Fruit fly (Drosophila melanogaster) whole organism, embryonic: ENCODE data around the gene CG34244.

Experiments
- CG10654 ChIP-seq: fragments of 200-800 bp; sonication (Bioruptor generic); optimal IDR thresholded peaks from 2 replicates; lab custom pipeline; 2016; ENCODE audit warnings: missing biosample characterization, missing genetic modification characterization
- CG12104 ChIP-seq: fragments of 200-800 bp; sonication (Bioruptor generic); optimal IDR thresholded peaks from 3 replicates; lab custom pipeline; 2016; ENCODE audit warnings: missing biosample characterization, missing genetic modification characterization
- CG14441 ChIP-seq: fragments of 200-800 bp; sonication (Bioruptor generic); IDR thresholded peaks from 2 replicates; pipeline ENCODE4 v1.3.6; 2022; ENCODE audit warnings: missing biosample characterization, missing genetic modification characterization
- CG14965 ChIP-seq: fragments of 200-800 bp; sonication (Bioruptor generic); optimal IDR thresholded peaks from 2 replicates; lab custom pipeline; 2016; ENCODE audit warnings: missing biosample characterization, missing genetic modification characterization, borderline replicate concordance
- CG17568 ChIP-seq: fragments of 200-800 bp; sonication (Bioruptor generic); optimal IDR thresholded peaks from 2 replicates; lab custom pipeline; 2018; ENCODE audit warnings: missing biosample characterization, mild to moderate bottlenecking, missing genetic modification characterization, moderate library complexity
- CG18599 ChIP-seq: fragments of 200-800 bp; sonication (Bioruptor generic); optimal IDR thresholded peaks from 3 replicates; lab custom pipeline; 2017; ENCODE audit warnings: missing biosample characterization, missing genetic modification characterization, mild to moderate bottlenecking, moderate library complexity, missing genetic modification reagents
- CG2129 ChIP-seq: fragments of 200-800 bp; sonication (Bioruptor generic); IDR thresholded peaks from 2 replicates; pipeline ENCODE4 v1.3.6; 2022; ENCODE audit warnings: missing biosample characterization, missing genetic modification characterization; ENCODE audit not compliant: partially characterized antibody
- CG2712 ChIP-seq: fragments of 200-800 bp; optimal IDR thresholded peaks from 3 replicates; lab custom pipeline; 2019; ENCODE audit warnings: missing biosample characterization, mild to moderate bottlenecking, missing genetic modification characterization, moderate library complexity
- CG30403 ChIP-seq: fragments of 200-800 bp; sonication (Bioruptor generic); optimal IDR thresholded peaks from 3 replicates; lab custom pipeline; 2016; ENCODE audit warnings: missing biosample characterization, missing genetic modification characterization
- CG34376 ChIP-seq: fragments of 200-800 bp; sonication (Bioruptor generic); optimal IDR thresholded peaks from 2 replicates; lab custom pipeline; 2018; ENCODE audit warnings: missing biosample characterization, mild to moderate bottlenecking, missing genetic modification characterization
- CG43689 ChIP-seq: fragments of 200-800 bp; sonication (Bioruptor generic); IDR thresholded peaks from 2 replicates; pipeline ENCODE4 v1.3.6; 2022; ENCODE audit warnings: missing biosample characterization, missing genetic modification characterization
- CG4617 ChIP-seq: fragments of 200-800 bp; sonication (Bioruptor generic); optimal IDR thresholded peaks from 3 replicates; lab custom pipeline; 2016; ENCODE audit warnings: missing biosample characterization, missing genetic modification characterization, borderline replicate concordance
- CG7745 ChIP-seq: fragments of 200-800 bp; sonication (Bioruptor generic); optimal IDR thresholded peaks from 2 replicates; lab custom pipeline; 2018; ENCODE audit warnings: missing biosample characterization, mild to moderate bottlenecking, missing genetic modification characterization, moderate library complexity
- CG9727 ChIP-seq: fragments of 200-800 bp; sonication (Bioruptor generic); optimal IDR thresholded peaks from 3 replicates; lab custom pipeline; 2017; ENCODE audit warnings: missing biosample characterization, mild to moderate bottlenecking, missing genetic modification characterization
- CHES-1-like ChIP-seq: fragments of 200-800 bp; sonication (Bioruptor generic); optimal IDR thresholded peaks from 2 replicates; lab custom pipeline; 2016; ENCODE audit warnings: missing biosample characterization, missing genetic modification characterization
- CkIIα-i1 ChIP-seq: fragments of 200-800 bp; sonication (Bioruptor generic); IDR thresholded peaks from 2 replicates; pipeline ENCODE4 v1.3.6; 2022; ENCODE audit warnings: missing biosample characterization, missing genetic modification characterization
- CrebB ChIP-seq: fragments of 200-800 bp; sonication (Bioruptor generic); optimal IDR thresholded peaks from 3 replicates; lab custom pipeline; 2018; ENCODE audit warnings: missing biosample characterization, mild to moderate bottlenecking, missing genetic modification characterization
- Dbx ChIP-seq: fragments of 200-800 bp; sonication (Bioruptor generic); IDR thresholded peaks from 3 replicates; pipeline ENCODE4 v1.3.6; 2022; ENCODE audit warnings: missing biosample characterization, missing genetic modification characterization
- Dll ChIP-seq: fragments of 200-800 bp; sonication (Bioruptor generic); IDR thresholded peaks from 4 replicates; pipeline ENCODE4 v1.3.6; 2022; ENCODE audit warnings: missing biosample characterization, missing genetic modification characterization; ENCODE audit not compliant: partially characterized antibody
- E2f1 ChIP-seq: fragments of 200-800 bp; sonication (Bioruptor generic); IDR thresholded peaks from 2 replicates; pipeline ENCODE4 v1.3.6; 2022; ENCODE audit warnings: missing biosample characterization, missing genetic modification characterization
- Elba2 ChIP-seq: fragments of 200-800 bp; sonication (Bioruptor generic); optimal IDR thresholded peaks from 3 replicates; lab custom pipeline; 2016; ENCODE audit warnings: missing biosample characterization, missing genetic modification characterization
- Fer2 ChIP-seq: fragments of 200-800 bp; sonication (Bioruptor generic); optimal IDR thresholded peaks from 2 replicates; lab custom pipeline; 2018; ENCODE audit warnings: missing biosample characterization, mild to moderate bottlenecking, missing genetic modification characterization, moderate library complexity
- Gsc ChIP-seq: fragments of 200-800 bp; sonication (Bioruptor generic); IDR thresholded peaks from 2 replicates; pipeline ENCODE4 v1.3.6; 2022; ENCODE audit warnings: missing biosample characterization, missing genetic modification characterization
- Kr ChIP-seq: fragments of 200-800 bp; sonication (Bioruptor generic); optimal IDR thresholded peaks from 2 replicates; lab custom pipeline; 2017; ENCODE audit warnings: missing biosample characterization, mild to moderate bottlenecking, missing genetic modification characterization
- Lhr ChIP-seq: fragments of 200-800 bp; sonication (Bioruptor generic); optimal IDR thresholded peaks from 3 replicates; lab custom pipeline; 2017; ENCODE audit warnings: mild to moderate bottlenecking, missing biosample characterization, missing genetic modification reagents, missing genetic modification characterization
- Lpt ChIP-seq: fragments of >200 bp; optimal IDR thresholded peaks from 2 replicates; lab custom pipeline; 2018; ENCODE audit warnings: missing biosample characterization, missing genetic modification characterization
- MTF-1 ChIP-seq: fragments of 200-800 bp; sonication (Bioruptor generic); optimal IDR thresholded peaks from 2 replicates; lab custom pipeline; 2018; ENCODE audit warnings: missing biosample characterization, mild to moderate bottlenecking, missing genetic modification characterization, borderline replicate concordance
- Mrtf ChIP-seq: fragments of 200-800 bp; sonication (Bioruptor generic); IDR thresholded peaks from 3 replicates; pipeline ENCODE4 v1.3.6; 2022; ENCODE audit warnings: missing biosample characterization, missing genetic modification characterization
- Myb ChIP-seq: fragments of 200-800 bp; sonication (Bioruptor generic); optimal IDR thresholded peaks from 2 replicates; lab custom pipeline; 2016; ENCODE audit warnings: missing biosample characterization, missing genetic modification characterization
- Nf-YC ChIP-seq: fragments of 200-800 bp; optimal IDR thresholded peaks from 3 replicates; lab custom pipeline; 2019; ENCODE audit warnings: missing biosample characterization, mild to moderate bottlenecking, missing genetic modification characterization, moderate library complexity
- Oli ChIP-seq: fragments of 200-800 bp; sonication (Bioruptor generic); optimal IDR thresholded peaks from 2 replicates; lab custom pipeline; 2018; ENCODE audit warnings: missing biosample characterization, mild to moderate bottlenecking, missing genetic modification characterization, moderate library complexity
- Poxn ChIP-seq: fragments of 200-800 bp; sonication (Bioruptor generic); IDR thresholded peaks from 2 replicates; pipeline ENCODE4 v1.3.6; 2022; ENCODE audit warnings: missing biosample characterization, missing genetic modification characterization
- Ravus ChIP-seq: fragments of 200-800 bp; sonication (Bioruptor generic); IDR thresholded peaks from 2 replicates; pipeline ENCODE4 v1.3.6; 2022; ENCODE audit warnings: missing biosample characterization, missing genetic modification characterization
- Sox102F ChIP-seq: fragments of 200-800 bp; sonication (Bioruptor generic); optimal IDR thresholded peaks from 2 replicates; lab custom pipeline; 2018; ENCODE audit warnings: missing biosample characterization, mild to moderate bottlenecking, missing genetic modification characterization, moderate library complexity
- ash1 ChIP-seq: fragments of 200-800 bp; sonication (Bioruptor generic); optimal IDR thresholded peaks from 2 replicates; lab custom pipeline; 2018; ENCODE audit warnings: missing biosample characterization, mild to moderate bottlenecking, missing genetic modification characterization
- bab2 ChIP-seq: fragments of 200-800 bp; sonication (Bioruptor generic); optimal IDR thresholded peaks from 2 replicates; lab custom pipeline; 2016; ENCODE audit warnings: missing biosample characterization, missing genetic modification characterization
- crp ChIP-seq, 2 experiments: fragments of 200-800 bp; sonication (Bioruptor generic); optimal IDR thresholded peaks; 2 replicates in 1 of 2; 3 replicates in 1 of 2; lab custom pipeline; 2017; ENCODE audit warnings: missing biosample characterization in 2 of 2, missing genetic modification characterization in 2 of 2, mild to moderate bottlenecking in 1 of 2, moderate library complexity in 1 of 2
- danr ChIP-seq: fragments of 200-800 bp; sonication (Bioruptor generic); IDR thresholded peaks from 2 replicates; pipeline ENCODE4 v1.3.6; 2022; ENCODE audit warnings: missing biosample characterization, missing genetic modification characterization
- disco-r ChIP-seq: fragments of 200-800 bp; sonication (Bioruptor generic); optimal IDR thresholded peaks from 2 replicates; lab custom pipeline; 2016; ENCODE audit warnings: missing biosample characterization, missing genetic modification characterization
- eve ChIP-seq, 2 experiments: fragments of >200 bp; optimal IDR thresholded peaks; 2 replicates each; lab custom pipeline; 2017; ENCODE audit warnings: missing biosample characterization in 2 of 2, missing genetic modification characterization in 2 of 2
- fd64A ChIP-seq: fragments of 200-800 bp; sonication (Bioruptor generic); optimal IDR thresholded peaks from 3 replicates; lab custom pipeline; 2018; ENCODE audit warnings: missing biosample characterization, mild to moderate bottlenecking, missing genetic modification characterization
- ind ChIP-seq: fragments of 200-800 bp; sonication (Bioruptor generic); optimal IDR thresholded peaks from 3 replicates; lab custom pipeline; 2016; ENCODE audit warnings: missing biosample characterization, missing genetic modification characterization
- kay ChIP-seq: fragments of 200-800 bp; sonication (Bioruptor generic); optimal IDR thresholded peaks from 2 replicates; lab custom pipeline; 2016; ENCODE audit warnings: missing biosample characterization, missing genetic modification characterization
- mirr ChIP-seq: fragments of 200-800 bp; sonication (Bioruptor generic); optimal IDR thresholded peaks from 3 replicates; lab custom pipeline; 2018; ENCODE audit warnings: missing biosample characterization, mild to moderate bottlenecking, missing genetic modification characterization
- pnt ChIP-seq: fragments of 200-800 bp; sonication (Bioruptor generic); optimal IDR thresholded peaks from 3 replicates; lab custom pipeline; 2016; ENCODE audit warnings: missing biosample characterization, missing genetic modification characterization
- prd ChIP-seq, 3 experiments: fragments of >200 bp in 2 of 3; fragments of 200-800 bp in 1 of 3; sonication (Bioruptor generic) in 1 of 3; optimal IDR thresholded peaks in 2 of 3; IDR thresholded peaks in 1 of 3; 2 replicates in 2 of 3; 3 replicates in 1 of 3; pipeline versions ENCODE4 v1.3.6 to Lab custom; 2017 to 2022; ENCODE audit warnings: missing biosample characterization in 1 of 3, missing genetic modification characterization in 1 of 3
- pum ChIP-seq: fragments of 200-800 bp; sonication (Bioruptor generic); optimal IDR thresholded peaks from 2 replicates; lab custom pipeline; 2016; ENCODE audit warnings: missing biosample characterization, missing genetic modification characterization
- sens ChIP-seq: fragments of 200-800 bp; sonication (Bioruptor generic); peaks from one replicate; lab custom pipeline; 2016; ENCODE audit warnings: missing biosample characterization, missing genetic modification characterization
- tgo ChIP-seq: fragments of 200-800 bp; sonication (Bioruptor generic); IDR thresholded peaks from 3 replicates; pipeline ENCODE4 v1.3.6; 2022; ENCODE audit warnings: missing biosample characterization, missing genetic modification characterization
- vfl ChIP-seq: fragments of 200-800 bp; sonication (Bioruptor generic); optimal IDR thresholded peaks from 2 replicates; lab custom pipeline; 2016; ENCODE audit warnings: missing biosample characterization, missing genetic modification characterization

CG34244 gene

DNA sequence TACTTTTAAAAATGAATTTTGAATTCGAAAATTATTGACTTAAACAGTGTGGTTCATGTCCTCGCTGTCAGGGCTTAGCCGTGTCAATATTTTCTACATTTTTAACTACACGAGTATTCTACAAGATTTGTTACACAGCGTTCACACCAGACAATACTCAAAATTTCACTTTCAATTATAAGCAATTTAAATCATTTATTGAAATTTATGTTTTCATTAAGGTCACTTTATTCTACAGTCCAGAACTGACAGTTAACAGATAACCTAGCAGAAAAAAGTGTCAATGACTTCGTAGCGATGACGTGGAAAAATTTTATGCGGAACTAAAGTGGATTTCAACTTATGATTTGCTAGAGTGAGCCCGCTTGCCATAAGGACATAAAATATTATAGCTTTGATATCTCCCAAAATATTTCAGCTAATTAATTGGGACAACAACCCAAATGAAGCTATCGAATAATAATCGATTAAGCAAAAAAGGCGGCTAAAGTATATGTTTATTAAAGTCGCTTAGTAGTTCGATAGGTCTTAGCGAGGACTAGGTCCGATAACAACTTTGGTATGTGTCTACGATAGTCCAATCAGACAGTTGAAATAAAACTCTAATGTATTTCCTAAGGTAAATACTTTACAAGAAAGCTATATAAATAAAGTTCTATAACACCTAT lies 45.6 kb downstream of the CG34244 start (continued):
- TF ChIP-seq CG14965 (GFP tag; lab: Kevin White, UChicago) (no peak), Ravus (GFP tag; lab: Robert Waterston, UW) (no peak), Lpt (GFP tag; lab: Kevin White, UChicago) (no peak), CG4617 (GFP tag; lab: Kevin White, UChicago) (no peak), Dbx (peak; percentile 78), E2f1 (peak; percentile 64; the same call in 1 of the 2 replicates), vfl (GFP tag; lab: Kevin White, UChicago) (no peak), Sox102F (GFP tag; lab: Kevin White, UChicago) (peak; percentile 42), CG2129 (no peak), sens (GFP tag; lab: Kevin White, UChicago) (peak; percentile 85), tgo (GFP tag; lab: Robert Waterston, UW) (peak; percentile 75), Nf-YC (tag; lab: Kevin White, UChicago) (peak; percentile 37), CrebB (tag; lab: Kevin White, UChicago) (no peak), CG2712 (peak; percentile 59), bab2 (GFP tag; lab: Kevin White, UChicago) (peak; percentile 4), Gsc (GFP tag; lab: Robert Waterston, UW) (no peak), CG7745 (tag; lab: Kevin White, UChicago) (no peak), CG18599 (GFP tag; lab: Kevin White, UChicago) (peak; percentile 58), danr (peak; percentile 42; the same call in 1 of the 2 replicates), kay (GFP tag; lab: Kevin White, UChicago) (no peak), Oli (tag; lab: Kevin White, UChicago) (peak; percentile 36), CG17568 (GFP tag; lab: Kevin White, UChicago) (peak; percentile 4), mirr (GFP tag; lab: Kevin White, UChicago) (peak; percentile 9), Myb (no peak), Lhr (no peak), Elba2 (GFP tag; lab: Kevin White, UChicago) (no peak), ash1 (GFP tag; lab: Kevin White, UChicago) (no peak), crp (GFP tag; optimal IDR thresholded peaks at IDR 0.05; lab: Kevin White, UChicago) (no peak), CG30403 (no peak), Mrtf (GFP tag; lab: Robert Waterston, UW) (no peak), MTF-1 (GFP tag; lab: Kevin White, UChicago) (peak; percentile 36), Dll (GFP tag; lab: Robert Waterston, UW) (no peak; the same call in 1 of the 4 replicates), CHES-1-like (GFP tag; lab: Kevin White, UChicago) (no peak), Poxn (GFP tag; lab: Robert Waterston, UW) (no peak), CG14441 (GFP tag; lab: Robert Waterston, UW) (peak; percentile 51; the same call in 1 of the 2 replicates), ind (GFP tag; lab: Kevin White, UChicago) (peak; percentile 45), fd64A (GFP tag; lab: Kevin White, UChicago) (no peak), eve (GFP tag; optimal IDR thresholded peaks at IDR 0.05; lab: Kevin White, UChicago) (no peak), pnt (GFP tag; lab: Kevin White, UChicago) (no peak), CG34376 (GFP tag; lab: Kevin White, UChicago) (no peak), CG9727 (GFP tag; lab: Kevin White, UChicago) (no peak), CG43689 (no peak), CkIIα-i1 (GFP tag; lab: Robert Waterston, UW) (no peak), prd (optimal IDR thresholded peaks at IDR 0.05; lab: Kevin White, UChicago) (no peak), prd (GFP tag; IDR thresholded peaks at IDR 0.05; lab: Robert Waterston, UW) (peak; percentile 63), Fer2 (no peak), CG10654 (GFP tag; lab: Kevin White, UChicago) (peak; percentile 28), disco-r (no peak), Kr (GFP tag; lab: Kevin White, UChicago) (no peak), CG12104 (GFP tag; lab: Kevin White, UChicago) (no peak), pum (no peak)
